Worm (Caenorhabditis elegans): Measurements from ENCODE around the gene chil-6.

chil-6 gene

ce11 chrII:9857791-9858190 is at the start of gene chil-6:
chil-6 (minus strand) TSS chrII:9857891.
- TF ChIP-seq flt-1 (GFP tag; IDR thresholded peaks at IDR 0.05): no peak
- TF ChIP-seq klf-2 (GFP tag; conservative IDR thresholded peaks at IDR 0.05): no peak
- TF ChIP-seq T22C8.4 (GFP tag; IDR thresholded peaks at IDR 0.05): no peak
- TF ChIP-seq cog-1 (tag; optimal IDR thresholded peaks at IDR 0.05): no peak
- no peak for TF ChIP-seq med-1 (GFP tag; optimal IDR thresholded peaks at IDR 0.05; ENCODE audit: insufficient read depth)
- TF ChIP-seq ref-1 (GFP tag; conservative IDR thresholded peaks at IDR 0.05): no peak
- no peak for TF ChIP-seq tab-1 (GFP tag; IDR thresholded peaks at IDR 0.05)
- no peak for TF ChIP-seq ztf-23 (GFP tag; IDR thresholded peaks at IDR 0.05)
- no peak for TF ChIP-seq ztf-29 (GFP tag; IDR thresholded peaks at IDR 0.05)

ce11 chrII:9904459-9904858 is 46.8 kb upstream of the chil-6 start:
- TF ChIP-seq tab-1 (GFP tag; IDR thresholded peaks at IDR 0.05): no peak
- no peak for TF ChIP-seq klf-2 (GFP tag; conservative IDR thresholded peaks at IDR 0.05)
- no peak for TF ChIP-seq ztf-29 (GFP tag; IDR thresholded peaks at IDR 0.05)
- no peak for TF ChIP-seq flt-1 (GFP tag; IDR thresholded peaks at IDR 0.05)
- TF ChIP-seq T22C8.4 (GFP tag; IDR thresholded peaks at IDR 0.05): no peak

ce11 chrII:9900276-9900675 is 42.6 kb upstream of the chil-6 start, which contains the start of gene unc-4:
unc-4 (minus strand) TSS chrII:9900376.
- TF ChIP-seq T22C8.4 (GFP tag; IDR thresholded peaks at IDR 0.05): no peak
- TF ChIP-seq med-1 (GFP tag; optimal IDR thresholded peaks at IDR 0.05; ENCODE audit: insufficient read depth): no peak
- no peak for TF ChIP-seq ztf-23 (GFP tag; IDR thresholded peaks at IDR 0.05)
- no peak for TF ChIP-seq cog-1 (tag; optimal IDR thresholded peaks at IDR 0.05)

- no peak for TF ChIP-seq ref-1 (GFP tag; conservative IDR thresholded peaks at IDR 0.05)
- no peak for TF ChIP-seq ztf-29 (GFP tag; IDR thresholded peaks at IDR 0.05)
- TF ChIP-seq flt-1 (GFP tag; IDR thresholded peaks at IDR 0.05): no peak
- no peak for TF ChIP-seq T22C8.4 (GFP tag; IDR thresholded peaks at IDR 0.05)
These were observed 41.1 kb upstream of the chil-6 start for ce11 chrII:9898744-9899143.

ce11 chrII:9895173-9895572 is 37.5 kb upstream of the chil-6 start:
- TF ChIP-seq med-1 (GFP tag; optimal IDR thresholded peaks at IDR 0.05; ENCODE audit: insufficient read depth) (no peak), ref-1 (GFP tag; conservative IDR thresholded peaks at IDR 0.05) (no peak), ztf-29 (GFP tag; IDR thresholded peaks at IDR 0.05) (no peak), ztf-23 (GFP tag; IDR thresholded peaks at IDR 0.05) (no peak), cog-1 (tag; optimal IDR thresholded peaks at IDR 0.05) (no peak), tab-1 (GFP tag; IDR thresholded peaks at IDR 0.05) (no peak), T22C8.4 (GFP tag; IDR thresholded peaks at IDR 0.05) (no peak), klf-2 (GFP tag; conservative IDR thresholded peaks at IDR 0.05) (no peak), flt-1 (GFP tag; IDR thresholded peaks at IDR 0.05) (no peak)

- TF ChIP-seq ztf-29 (GFP tag; IDR thresholded peaks at IDR 0.05) (no peak), ztf-23 (GFP tag; IDR thresholded peaks at IDR 0.05) (no peak), tab-1 (GFP tag; IDR thresholded peaks at IDR 0.05) (no peak), cog-1 (tag; optimal IDR thresholded peaks at IDR 0.05) (no peak), med-1 (GFP tag; optimal IDR thresholded peaks at IDR 0.05; ENCODE audit: insufficient read depth) (no peak), flt-1 (GFP tag; IDR thresholded peaks at IDR 0.05) (no peak), klf-2 (GFP tag; conservative IDR thresholded peaks at IDR 0.05) (no peak), ref-1 (GFP tag; conservative IDR thresholded peaks at IDR 0.05) (no peak), T22C8.4 (GFP tag; IDR thresholded peaks at IDR 0.05) (no peak)
These were observed 36.7 kb upstream of the chil-6 start, which contains the start of gene F26C11.1 for ce11 chrII:9894435-9894834. F26C11.1 (plus strand) TSS chrII:9894735.

- TF ChIP-seq ztf-23 (GFP tag; IDR thresholded peaks at IDR 0.05) (no peak), T22C8.4 (GFP tag; IDR thresholded peaks at IDR 0.05) (no peak), ref-1 (GFP tag; conservative IDR thresholded peaks at IDR 0.05) (no peak), ztf-29 (GFP tag; IDR thresholded peaks at IDR 0.05) (no peak), flt-1 (GFP tag; IDR thresholded peaks at IDR 0.05) (no peak), klf-2 (GFP tag; conservative IDR thresholded peaks at IDR 0.05) (no peak), cog-1 (tag; optimal IDR thresholded peaks at IDR 0.05) (no peak), med-1 (GFP tag; optimal IDR thresholded peaks at IDR 0.05; ENCODE audit: insufficient read depth) (no peak), tab-1 (GFP tag; IDR thresholded peaks at IDR 0.05) (no peak)
These were observed 34.7 kb upstream of the chil-6 start, which contains the start of gene C08H9.16 for ce11 chrII:9892409-9892808. C08H9.16 (plus strand) TSS chrII:9892778.

- TF ChIP-seq tab-1 (GFP tag; IDR thresholded peaks at IDR 0.05): no peak
- TF ChIP-seq ztf-29 (GFP tag; IDR thresholded peaks at IDR 0.05): no peak
- TF ChIP-seq ztf-23 (GFP tag; IDR thresholded peaks at IDR 0.05): no peak
- TF ChIP-seq cog-1 (tag; optimal IDR thresholded peaks at IDR 0.05): no peak
- TF ChIP-seq med-1 (GFP tag; optimal IDR thresholded peaks at IDR 0.05; ENCODE audit: insufficient read depth): no peak
- no peak for TF ChIP-seq klf-2 (GFP tag; conservative IDR thresholded peaks at IDR 0.05)
- no peak for TF ChIP-seq T22C8.4 (GFP tag; IDR thresholded peaks at IDR 0.05)
- no peak for TF ChIP-seq flt-1 (GFP tag; IDR thresholded peaks at IDR 0.05)
- no peak for TF ChIP-seq ref-1 (GFP tag; conservative IDR thresholded peaks at IDR 0.05)
These were observed 34.1 kb upstream of the chil-6 start for ce11 chrII:9891823-9892222.

ce11 chrII:9891031-9891689 is 33.5 kb upstream of the chil-6 start, which contains the start of gene vgln-1:
vgln-1 (minus strand) TSS chrII:9891081.
- TF ChIP-seq ref-1 (GFP tag; conservative IDR thresholded peaks at IDR 0.05): no peak
- no peak for TF ChIP-seq T22C8.4 (GFP tag; IDR thresholded peaks at IDR 0.05)
- TF ChIP-seq ztf-23 (GFP tag; IDR thresholded peaks at IDR 0.05): no peak
- TF ChIP-seq tab-1 (GFP tag; IDR thresholded peaks at IDR 0.05): no peak
- no peak for TF ChIP-seq ztf-29 (GFP tag; IDR thresholded peaks at IDR 0.05)
- no peak for TF ChIP-seq med-1 (GFP tag; optimal IDR thresholded peaks at IDR 0.05; ENCODE audit: insufficient read depth)
- TF ChIP-seq cog-1 (tag; optimal IDR thresholded peaks at IDR 0.05): no peak
- no peak for TF ChIP-seq klf-2 (GFP tag; conservative IDR thresholded peaks at IDR 0.05)
- no peak for TF ChIP-seq flt-1 (GFP tag; IDR thresholded peaks at IDR 0.05)

- no peak for TF ChIP-seq ztf-29 (GFP tag; IDR thresholded peaks at IDR 0.05)
- no peak for TF ChIP-seq klf-2 (GFP tag; conservative IDR thresholded peaks at IDR 0.05)
- TF ChIP-seq T22C8.4 (GFP tag; IDR thresholded peaks at IDR 0.05): no peak
- TF ChIP-seq cog-1 (tag; optimal IDR thresholded peaks at IDR 0.05): no peak
- TF ChIP-seq med-1 (GFP tag; optimal IDR thresholded peaks at IDR 0.05; ENCODE audit: insufficient read depth): no peak
- TF ChIP-seq ref-1 (GFP tag; conservative IDR thresholded peaks at IDR 0.05): no peak
- no peak for TF ChIP-seq ztf-23 (GFP tag; IDR thresholded peaks at IDR 0.05)
- no peak for TF ChIP-seq flt-1 (GFP tag; IDR thresholded peaks at IDR 0.05)
- TF ChIP-seq tab-1 (GFP tag; IDR thresholded peaks at IDR 0.05): no peak
These were observed 30.9 kb upstream of the chil-6 start for ce11 chrII:9888549-9888948.

Data from whole organism, midembryonic.